Worm (Caenorhabditis elegans) whole organism, L4 larva: Measurements from ENCODE around the gene lron-13.

Experiments used
- T26A8.4 ChIP-seq: fragments of 200-800 bp; sonication (Bioruptor generic); IDR thresholded peaks from 2 replicates; pipeline ENCODE4 v1.3.6; 2022; ENCODE audit warnings: missing genetic modification characterization, missing compliant biosample characterization
- cey-2 ChIP-seq: sonication (generic microtip); optimal IDR thresholded peaks from 3 replicates; lab custom pipeline; 2017; ENCODE audit warnings: missing genetic modification characterization, mild to moderate bottlenecking, missing compliant biosample characterization, antibody characterized with exemption, borderline replicate concordance; ENCODE audit not compliant: insufficient read depth
- unc-62 ChIP-seq, 3 experiments: fragments of 150-350 bp in 1 of 3; sonication (generic microtip); optimal IDR thresholded peaks in 2 of 3; peaks in 1 of 3; 1 replicate in 1 of 3; 2 replicates in 2 of 3; lab custom pipeline; 2014 to 2017; ENCODE audit warnings: missing biosample characterization in 3 of 3, missing genetic modification characterization in 3 of 3, missing genetic modification reagents in 3 of 3, missing genotype in 1 of 3

DNA sequence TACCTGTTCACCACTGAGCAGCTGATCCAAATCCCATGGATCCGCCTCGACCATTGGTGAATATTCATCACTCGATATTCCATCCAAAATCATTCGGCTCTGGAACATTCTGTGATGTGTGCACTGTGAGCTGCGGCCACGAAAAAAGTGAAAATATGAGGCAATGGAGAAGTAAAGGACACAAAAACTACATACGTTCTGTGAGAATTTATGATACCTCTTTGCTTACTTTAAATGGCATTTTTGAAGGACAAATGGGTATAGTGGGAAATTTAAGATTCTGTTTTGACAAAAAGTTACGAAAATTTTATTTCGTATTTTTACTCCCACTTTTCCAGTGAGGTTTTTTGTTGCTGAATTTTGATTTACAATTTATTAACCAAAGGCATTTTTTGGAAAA lies 34.9 kb upstream of the lron-13 start, which contains the start of gene twk-40:
- no peak for TF ChIP-seq T26A8.4 (GFP tag; lab: Robert Waterston, UW)
- TF ChIP-seq cey-2: no peak
- TF ChIP-seq unc-62 (GFP tag; optimal IDR thresholded peaks at IDR 0.05 in 1 of 2; lab: Kevin White, UChicago): no peak
- TF ChIP-seq unc-62 (tag; optimal IDR thresholded peaks at IDR 0.05; lab: Kevin White, UChicago): no peak
